Fruit fly (Drosophila melanogaster): ENCODE results near the gene Pex14.

The Pex14 gene

dm6 chr3L:20771001-20771890, 7.4 kb upstream of the Pex14 start, which contains the start of the genes CG4042 and Pitslre:
Gene CG4042 (minus strand): TSS chr3L:20771507.
Gene Pitslre (plus strand): TSS chr3L:20771528.
- TF ChIP-seq CG4318 (GFP tag; optimal IDR thresholded peaks at IDR 0.05): no peak
- no peak for TF ChIP-seq CG8319 (GFP tag; optimal IDR thresholded peaks at IDR 0.05)
- TF ChIP-seq CG8632 (GFP tag; optimal IDR thresholded peaks at IDR 0.05): peak; percentile 58
- TF ChIP-seq CG11294 (GFP tag; IDR thresholded peaks at IDR 0.05): no peak
- TF ChIP-seq Eip75B (GFP tag; optimal IDR thresholded peaks at IDR 0.05): peak; percentile 48
- peak; percentile 66 for TF ChIP-seq CG3919 (GFP tag; optimal IDR thresholded peaks at IDR 0.05)
- no peak for TF ChIP-seq CG1621 (tag; optimal IDR thresholded peaks at IDR 0.05)
- TF ChIP-seq CG10631 (GFP tag; optimal IDR thresholded peaks at IDR 0.05): peak; percentile 76
- TF ChIP-seq lz (GFP tag; optimal IDR thresholded peaks at IDR 0.05): peak; percentile 30
- no peak for TF ChIP-seq dac (GFP tag; optimal IDR thresholded peaks at IDR 0.05)
- no peak for TF ChIP-seq fkh (GFP tag; optimal IDR thresholded peaks at IDR 0.05)
- TF ChIP-seq CG16779 (tag; optimal IDR thresholded peaks at IDR 0.05): no peak
- peak; percentile 54 for TF ChIP-seq Sox102F (GFP tag; optimal IDR thresholded peaks at IDR 0.05)
- peak; percentile 34 for TF ChIP-seq CG6792 (GFP tag; optimal IDR thresholded peaks at IDR 0.05)
- TF ChIP-seq CG6163 (GFP tag; IDR thresholded peaks at IDR 0.05): no peak
- TF ChIP-seq esn (GFP tag; optimal IDR thresholded peaks at IDR 0.05): peak; percentile 58
- TF ChIP-seq fd59A (GFP tag; optimal IDR thresholded peaks at IDR 0.05): no peak
- peak; percentile 1 for TF ChIP-seq Lpt (GFP tag; optimal IDR thresholded peaks at IDR 0.05)
- TF ChIP-seq Sox14 (GFP tag; optimal IDR thresholded peaks at IDR 0.05): peak; percentile 13
- TF ChIP-seq dsx (GFP tag; optimal IDR thresholded peaks at IDR 0.05; ENCODE audit: poor library complexity, severe bottlenecking): no peak
- TF ChIP-seq acj6 (GFP tag; optimal IDR thresholded peaks at IDR 0.05): peak; percentile 66
- TF ChIP-seq Ets96B (tag; optimal IDR thresholded peaks at IDR 0.05): peak; percentile 17
- TF ChIP-seq CG32006 (GFP tag; optimal IDR thresholded peaks at IDR 0.05): peak; percentile 29
- TF ChIP-seq ss (GFP tag; optimal IDR thresholded peaks at IDR 0.05): no peak
- TF ChIP-seq CG3032 (tag; optimal IDR thresholded peaks at IDR 0.05): peak; percentile 47
- peak; percentile 24 for TF ChIP-seq CG11902 (GFP tag; optimal IDR thresholded peaks at IDR 0.05)
- TF ChIP-seq fd85E (GFP tag; optimal IDR thresholded peaks at IDR 0.05): no peak
- peak; percentile 49 for TF ChIP-seq CG11762 (GFP tag; optimal IDR thresholded peaks at IDR 0.05; ENCODE audit: insufficient read depth)
- peak; percentile 41 for TF ChIP-seq pdm3 (GFP tag; optimal IDR thresholded peaks at IDR 0.05)
- TF ChIP-seq topi (GFP tag; optimal IDR thresholded peaks at IDR 0.05): no peak
- peak; percentile 51 for TF ChIP-seq Smox (GFP tag; optimal IDR thresholded peaks at IDR 0.05)
- no peak for TF ChIP-seq CG6854 (GFP tag; optimal IDR thresholded peaks at IDR 0.05)
- no peak for TF ChIP-seq svp (GFP tag)
- peak; percentile 18 for TF ChIP-seq CG31627 (GFP tag; optimal IDR thresholded peaks at IDR 0.05)
- TF ChIP-seq CG15336 (GFP tag; IDR thresholded peaks at IDR 0.05): no peak
- TF ChIP-seq net (GFP tag; optimal IDR thresholded peaks at IDR 0.05): peak; percentile 15
- TF ChIP-seq achi (GFP tag; optimal IDR thresholded peaks at IDR 0.05): peak; percentile 59
- TF ChIP-seq CG8119 (GFP tag; IDR thresholded peaks at IDR 0.05): no peak
- peak; percentile 76 for TF ChIP-seq Eip78C (GFP tag)
- TF ChIP-seq Hr4 (GFP tag; optimal IDR thresholded peaks at IDR 0.05): peak; percentile 57
- no peak for TF ChIP-seq CG7368 (GFP tag; optimal IDR thresholded peaks at IDR 0.05)
- TF ChIP-seq vri (GFP tag; optimal IDR thresholded peaks at IDR 0.05): no peak
- peak; percentile 36; the same call in 1 of the 3 replicates for TF ChIP-seq eg (GFP tag; IDR thresholded peaks at IDR 0.05)
- peak; percentile 25 for TF ChIP-seq Sox15 (GFP tag; optimal IDR thresholded peaks at IDR 0.05)
- TF ChIP-seq CG34406 (GFP tag; optimal IDR thresholded peaks at IDR 0.05): peak; percentile 57
- no peak for TF ChIP-seq spab (GFP tag; optimal IDR thresholded peaks at IDR 0.05)
- no peak for TF ChIP-seq CG10669 (GFP tag; optimal IDR thresholded peaks at IDR 0.05)
- peak; percentile 12 for TF ChIP-seq Ets21C (GFP tag; optimal IDR thresholded peaks at IDR 0.05)
- TF ChIP-seq cyc (GFP tag; optimal IDR thresholded peaks at IDR 0.05): peak; percentile 29
- TF ChIP-seq Hr39 (GFP tag; optimal IDR thresholded peaks at IDR 0.05): peak; percentile 28
- TF ChIP-seq Hr38 (GFP tag; optimal IDR thresholded peaks at IDR 0.05): no peak

All from whole organism, prepupa.